Worm (Caenorhabditis elegans) whole organism, L4/young adult: Measurements from ENCODE around the gene pho-9.

Experiments used
- dao-5 ChIP-seq: sonication (generic microtip); optimal IDR thresholded peaks from 2 replicates; lab custom pipeline; 2016; ENCODE audit warnings: missing genotype, missing genetic modification characterization, moderate library complexity, missing compliant biosample characterization
- him-1 ChIP-seq: sonication (generic microtip); optimal IDR thresholded peaks from 2 replicates; lab custom pipeline; 2016; ENCODE audit warnings: missing genotype, missing genetic modification reagents, missing genetic modification characterization, missing compliant biosample characterization

ce11 chrIII:2801800-2802515, 41.3 kb upstream of the pho-9 start, which contains the start of the genes twk-45 and Y71H2AM.25:
- TF ChIP-seq him-1 (tag; lab: Kevin White, UChicago) (no peak), dao-5 (no peak)
